Fruit fly (Drosophila melanogaster) whole organism, embryonic: ENCODE measurements around the gene P5cr-2.

Source experiments
- Aef1 ChIP-seq: fragments of 200-800 bp; sonication (Bioruptor generic); IDR thresholded peaks from 3 replicates; pipeline ENCODE4 v1.3.6; 2022; ENCODE audit warnings: missing biosample characterization, missing genetic modification characterization
- B-H2 ChIP-seq: fragments of 200-800 bp; sonication (Bioruptor generic); optimal IDR thresholded peaks from 2 replicates; lab custom pipeline; 2018; ENCODE audit warnings: missing biosample characterization, mild to moderate bottlenecking, missing genetic modification characterization
- BtbVII ChIP-seq: fragments of 200-800 bp; sonication (Bioruptor generic); optimal IDR thresholded peaks from 3 replicates; lab custom pipeline; 2017; ENCODE audit warnings: missing biosample characterization, mild to moderate bottlenecking, missing genetic modification characterization
- CG10147 ChIP-seq: fragments of 200-800 bp; sonication (Bioruptor generic); optimal IDR thresholded peaks from 2 replicates; lab custom pipeline; 2019; ENCODE audit warnings: missing biosample characterization, mild to moderate bottlenecking, missing genetic modification characterization, moderate library complexity
- CG10462 ChIP-seq: fragments of 200-800 bp; sonication (Bioruptor generic); optimal IDR thresholded peaks from 2 replicates; lab custom pipeline; 2016; ENCODE audit warnings: missing biosample characterization, missing genetic modification characterization
- CG10979 ChIP-seq: fragments of 200-800 bp; sonication (Bioruptor generic); optimal IDR thresholded peaks from 2 replicates; lab custom pipeline; 2018; ENCODE audit warnings: missing biosample characterization, mild to moderate bottlenecking, missing genetic modification characterization, moderate library complexity
- CG11093 ChIP-seq: fragments of 200-800 bp; sonication (Bioruptor generic); IDR thresholded peaks from 3 replicates; pipeline ENCODE4 v1.3.6; 2022; ENCODE audit warnings: missing biosample characterization, missing genetic modification characterization
- CG12391 ChIP-seq: fragments of 200-800 bp; sonication (Bioruptor generic); optimal IDR thresholded peaks from 3 replicates; lab custom pipeline; 2018; ENCODE audit warnings: missing biosample characterization, mild to moderate bottlenecking, missing genetic modification characterization, moderate library complexity
- CG17361 ChIP-seq: fragments of 200-800 bp; sonication (Bioruptor generic); IDR thresholded peaks from 3 replicates; pipeline ENCODE4 v1.3.6; 2022; ENCODE audit warnings: missing biosample characterization, missing genetic modification characterization
- CG17802 ChIP-seq: fragments of 200-800 bp; sonication (Bioruptor generic); optimal IDR thresholded peaks from 2 replicates; lab custom pipeline; 2018; ENCODE audit warnings: missing biosample characterization, mild to moderate bottlenecking, missing genetic modification characterization, moderate library complexity
- CG2120 ChIP-seq: fragments of 200-800 bp; sonication (Bioruptor generic); optimal IDR thresholded peaks from 3 replicates; lab custom pipeline; 2016; ENCODE audit warnings: missing biosample characterization, missing genetic modification characterization
- CG2889 ChIP-seq: fragments of 200-800 bp; sonication (Bioruptor generic); IDR thresholded peaks from 3 replicates; pipeline ENCODE4 v1.3.6; 2022; ENCODE audit warnings: missing biosample characterization, missing genetic modification characterization
- CG32532 ChIP-seq: fragments of 200-800 bp; sonication (Bioruptor generic); IDR thresholded peaks from 2 replicates; pipeline ENCODE4 v1.3.6; 2022; ENCODE audit warnings: missing biosample characterization, missing genetic modification characterization
- CG3281 ChIP-seq: fragments of 200-800 bp; sonication (Bioruptor generic); optimal IDR thresholded peaks from 3 replicates; lab custom pipeline; 2017; ENCODE audit warnings: missing biosample characterization, mild to moderate bottlenecking, missing genetic modification characterization
- CG33213 ChIP-seq: fragments of 200-800 bp; sonication (Bioruptor generic); optimal IDR thresholded peaks from 3 replicates; lab custom pipeline; 2016; ENCODE audit warnings: missing biosample characterization, missing genetic modification characterization
- CG3407 ChIP-seq: fragments of 200-800 bp; sonication (Bioruptor generic); optimal IDR thresholded peaks from 2 replicates; lab custom pipeline; 2018; ENCODE audit warnings: missing biosample characterization, mild to moderate bottlenecking, missing genetic modification characterization
- CG4360 ChIP-seq: fragments of 200-800 bp; sonication (Bioruptor generic); IDR thresholded peaks from 2 replicates; pipeline ENCODE4 v1.3.6; 2022; ENCODE audit warnings: missing biosample characterization, missing genetic modification characterization
- CG4707 ChIP-seq: fragments of 200-800 bp; sonication (Bioruptor generic); optimal IDR thresholded peaks from 2 replicates; lab custom pipeline; 2018; ENCODE audit warnings: missing biosample characterization, mild to moderate bottlenecking, missing genetic modification characterization, moderate library complexity
- CG7839 ChIP-seq: fragments of 200-800 bp; sonication (Bioruptor generic); optimal IDR thresholded peaks from 3 replicates; lab custom pipeline; 2018; ENCODE audit warnings: missing biosample characterization, mild to moderate bottlenecking, missing genetic modification characterization, moderate library complexity
- CG9876 ChIP-seq: fragments of 200-800 bp; sonication (Bioruptor generic); optimal IDR thresholded peaks from 2 replicates; lab custom pipeline; 2016; ENCODE audit warnings: missing biosample characterization, missing genetic modification characterization
- CoRest ChIP-seq: fragments of 200-800 bp; sonication (Bioruptor generic); optimal IDR thresholded peaks from 3 replicates; lab custom pipeline; 2018; ENCODE audit warnings: missing biosample characterization, mild to moderate bottlenecking, missing genetic modification characterization, moderate library complexity
- Doc2 ChIP-seq: fragments of 200-800 bp; sonication (Bioruptor generic); IDR thresholded peaks from 2 replicates; pipeline ENCODE4 v1.3.6; 2022; ENCODE audit warnings: missing biosample characterization, missing genetic modification characterization
- E2f2 ChIP-seq: fragments of 200-800 bp; sonication (Bioruptor generic); IDR thresholded peaks from 2 replicates; pipeline ENCODE4 v1.3.6; 2022; ENCODE audit warnings: missing biosample characterization, missing genetic modification characterization
- Ets65A ChIP-seq: fragments of 200-800 bp; sonication (Bioruptor generic); peaks from one replicate; lab custom pipeline; 2016; ENCODE audit warnings: missing biosample characterization, missing genetic modification characterization
- Fer3 ChIP-seq: fragments of 200-800 bp; sonication (Bioruptor generic); optimal IDR thresholded peaks from 2 replicates; lab custom pipeline; 2018; ENCODE audit warnings: missing biosample characterization, mild to moderate bottlenecking, missing genetic modification characterization, moderate library complexity
- Gug ChIP-seq: fragments of 200-800 bp; sonication (Bioruptor generic); IDR thresholded peaks from 4 replicates; pipeline ENCODE4 v1.3.6; 2022; ENCODE audit warnings: missing biosample characterization, missing genetic modification characterization
- H2.0 ChIP-seq: fragments of 200-800 bp; sonication (Bioruptor generic); IDR thresholded peaks from 2 replicates; pipeline ENCODE4 v1.3.6; 2022; ENCODE audit warnings: missing biosample characterization, missing genetic modification characterization
- Hr51 ChIP-seq, 2 experiments: fragments of 200-800 bp; sonication (Bioruptor generic); optimal IDR thresholded peaks; 2 replicates in 1 of 2; 3 replicates in 1 of 2; lab custom pipeline; 2016 to 2018; ENCODE audit warnings: missing biosample characterization in 2 of 2, missing genetic modification characterization in 2 of 2, mild to moderate bottlenecking in 1 of 2, moderate library complexity in 1 of 2
- Opbp ChIP-seq: fragments of 200-800 bp; sonication (Bioruptor generic); IDR thresholded peaks from 3 replicates; pipeline ENCODE4 v1.3.6; 2022; ENCODE audit warnings: missing biosample characterization, missing genetic modification characterization; ENCODE audit not compliant: partially characterized antibody
- Sox100B ChIP-seq: fragments of 200-800 bp; sonication (Bioruptor generic); optimal IDR thresholded peaks from 3 replicates; lab custom pipeline; 2018; ENCODE audit warnings: missing biosample characterization, mild to moderate bottlenecking, missing genetic modification characterization
- Ssrp ChIP-seq: fragments of 200-800 bp; sonication (Bioruptor generic); optimal IDR thresholded peaks from 2 replicates; lab custom pipeline; 2018; ENCODE audit warnings: missing biosample characterization, mild to moderate bottlenecking, missing genetic modification characterization, moderate library complexity
- chinmo ChIP-seq: fragments of 200-800 bp; sonication (Bioruptor generic); IDR thresholded peaks from 4 replicates; pipeline ENCODE4 v1.3.6; 2022; ENCODE audit warnings: missing biosample characterization, missing genetic modification characterization; ENCODE audit not compliant: partially characterized antibody
- dm ChIP-seq: fragments of 200-800 bp; sonication (Bioruptor generic); optimal IDR thresholded peaks from 3 replicates; lab custom pipeline; 2016; ENCODE audit warnings: missing biosample characterization, missing genetic modification characterization
- kay ChIP-seq: fragments of 200-800 bp; sonication (Bioruptor generic); optimal IDR thresholded peaks from 2 replicates; lab custom pipeline; 2016; ENCODE audit warnings: missing biosample characterization, missing genetic modification characterization
- lab ChIP-seq: fragments of 200-800 bp; sonication (Bioruptor generic); optimal IDR thresholded peaks from 3 replicates; lab custom pipeline; 2017; ENCODE audit warnings: missing biosample characterization, missing genetic modification characterization, mild to moderate bottlenecking, moderate library complexity, missing genetic modification reagents
- nerfin-1 ChIP-seq: fragments of 200-800 bp; sonication (Bioruptor generic); optimal IDR thresholded peaks from 3 replicates; lab custom pipeline; 2019; ENCODE audit warnings: missing biosample characterization, mild to moderate bottlenecking, missing genetic modification characterization, moderate library complexity
- nmo ChIP-seq: fragments of 200-800 bp; sonication (Bioruptor generic); optimal IDR thresholded peaks from 2 replicates; lab custom pipeline; 2018; ENCODE audit warnings: missing biosample characterization, mild to moderate bottlenecking, missing genetic modification characterization, moderate library complexity
- nom ChIP-seq: fragments of 200-800 bp; sonication (Bioruptor generic); optimal IDR thresholded peaks from 2 replicates; lab custom pipeline; 2017; ENCODE audit warnings: missing biosample characterization, missing genetic modification characterization, mild to moderate bottlenecking, moderate library complexity, missing genetic modification reagents
- pros ChIP-seq: fragments of 200-800 bp; sonication (Bioruptor generic); optimal IDR thresholded peaks from 3 replicates; lab custom pipeline; 2019; ENCODE audit warnings: missing biosample characterization, mild to moderate bottlenecking, missing genetic modification characterization, moderate library complexity
- pum ChIP-seq: fragments of 200-800 bp; sonication (Bioruptor generic); optimal IDR thresholded peaks from 2 replicates; lab custom pipeline; 2016; ENCODE audit warnings: missing biosample characterization, missing genetic modification characterization
- rib ChIP-seq: fragments of 200-800 bp; sonication (Bioruptor generic); IDR thresholded peaks from 2 replicates; pipeline ENCODE4 v1.3.6; 2022; ENCODE audit warnings: missing biosample characterization, missing genetic modification characterization
- sima ChIP-seq: fragments of 200-800 bp; sonication (Bioruptor generic); optimal IDR thresholded peaks from 2 replicates; lab custom pipeline; 2016; ENCODE audit warnings: missing biosample characterization, missing genetic modification characterization
- sna ChIP-seq: fragments of 200-800 bp; sonication (Bioruptor generic); IDR thresholded peaks from 2 replicates; pipeline ENCODE4 v1.3.6; 2022; ENCODE audit warnings: missing biosample characterization, missing genetic modification characterization; ENCODE audit not compliant: partially characterized antibody
- zen ChIP-seq: fragments of 200-800 bp; sonication (Bioruptor generic); optimal IDR thresholded peaks from 3 replicates; lab custom pipeline; 2018; ENCODE audit warnings: missing biosample characterization, mild to moderate bottlenecking, missing genetic modification characterization, moderate library complexity
- zfh2 ChIP-seq: fragments of 200-800 bp; sonication (Bioruptor generic); optimal IDR thresholded peaks from 2 replicates; lab custom pipeline; 2016; ENCODE audit warnings: missing biosample characterization, missing genetic modification characterization

The P5cr-2 gene

DNA sequence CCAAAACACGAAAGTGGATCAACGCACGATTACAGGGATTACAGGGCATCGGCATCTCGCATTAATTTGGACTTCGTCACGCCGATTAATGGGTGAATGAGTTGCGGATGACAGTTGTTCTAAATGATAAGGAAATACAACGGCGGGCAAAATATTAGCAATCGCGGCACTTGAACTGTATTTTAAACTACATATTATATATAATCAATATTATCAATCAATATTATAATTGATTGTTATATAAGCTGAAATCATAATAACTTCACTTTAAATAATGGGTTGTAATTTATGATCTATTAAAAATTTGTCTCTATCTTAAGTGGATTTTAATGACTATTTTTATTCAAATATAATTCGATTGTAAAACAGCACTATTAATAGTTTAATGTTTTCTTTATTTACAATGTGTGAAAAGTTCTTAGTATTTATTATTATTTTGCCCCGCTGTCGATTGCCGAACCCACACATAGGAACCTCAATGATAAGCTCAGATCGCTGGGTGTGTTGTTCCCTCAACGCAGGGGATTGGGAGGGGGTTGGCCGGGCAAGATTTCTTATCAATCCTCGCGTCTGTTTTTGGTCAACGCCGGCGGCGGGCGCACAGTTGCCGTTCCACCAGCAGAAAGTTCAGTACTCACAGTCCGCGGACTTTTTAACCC, 620 bp downstream of the P5cr-2 start (continued):
- TF ChIP-seq sima (GFP tag; lab: Kevin White, UChicago) (no peak), CG32532 (no peak; the same call in 1 of the 2 replicates), CG10979 (tag; lab: Kevin White, UChicago) (peak; percentile 54), CG2120 (no peak), nom (GFP tag; lab: Kevin White, UChicago) (peak; percentile 24), CG4707 (GFP tag; lab: Kevin White, UChicago) (no peak), rib (no peak), Opbp (GFP tag; lab: Robert Waterston, UW) (no peak), CoRest (tag; lab: Kevin White, UChicago) (peak; percentile 69), Fer3 (tag; lab: Kevin White, UChicago) (peak; percentile 44)
- TF ChIP-seq, all 482 proteins: peak for 129

DNA sequence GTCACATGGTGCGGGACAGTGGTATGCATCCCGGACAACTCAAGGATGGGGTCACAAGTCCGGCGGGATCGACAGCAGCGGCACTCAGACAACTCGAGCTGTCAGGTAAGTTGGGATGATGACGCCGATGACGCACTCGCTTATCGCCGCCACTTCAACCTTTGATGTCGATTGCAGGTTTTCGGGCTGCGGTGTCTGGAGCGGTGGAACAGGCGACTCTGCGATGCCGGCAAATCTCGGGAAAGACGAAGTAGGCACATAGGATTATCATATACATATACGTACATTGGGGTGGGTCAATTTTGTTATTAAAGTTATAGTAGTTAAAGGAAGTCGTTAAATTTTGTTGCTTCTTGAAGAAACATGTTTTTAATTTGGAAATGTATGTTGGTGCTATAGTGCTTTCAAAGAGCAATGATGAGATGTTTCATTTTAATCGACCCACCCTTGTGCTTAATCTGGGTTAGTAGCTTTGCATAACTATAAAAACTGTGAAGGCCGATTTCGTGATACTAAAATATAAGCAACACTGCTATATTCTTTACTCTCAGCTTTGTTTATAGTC, 2.1 kb downstream of the P5cr-2 start:
- TF ChIP-seq Sox100B (GFP tag; lab: Kevin White, UChicago) (no peak), Hr51 (GFP tag; optimal IDR thresholded peaks at IDR 0.05; lab: Kevin White, UChicago) (no peak), pum (no peak), CG11093 (GFP tag; lab: Robert Waterston, UW) (no peak), CG17802 (tag; lab: Kevin White, UChicago) (no peak), zen (tag; lab: Kevin White, UChicago) (no peak), dm (GFP tag; lab: Kevin White, UChicago) (no peak), BtbVII (GFP tag; lab: Kevin White, UChicago) (no peak), lab (GFP tag; lab: Kevin White, UChicago) (no peak), CG2889 (no peak), CG10462 (GFP tag; lab: Kevin White, UChicago) (no peak), E2f2 (GFP tag; lab: Robert Waterston, UW) (no peak), Ssrp (tag; lab: Kevin White, UChicago) (no peak), sna (GFP tag; lab: Robert Waterston, UW) (no peak), nerfin-1 (tag; lab: Kevin White, UChicago) (no peak), CG3407 (GFP tag; lab: Kevin White, UChicago) (no peak), pros (GFP tag; lab: Kevin White, UChicago) (no peak)

DNA sequence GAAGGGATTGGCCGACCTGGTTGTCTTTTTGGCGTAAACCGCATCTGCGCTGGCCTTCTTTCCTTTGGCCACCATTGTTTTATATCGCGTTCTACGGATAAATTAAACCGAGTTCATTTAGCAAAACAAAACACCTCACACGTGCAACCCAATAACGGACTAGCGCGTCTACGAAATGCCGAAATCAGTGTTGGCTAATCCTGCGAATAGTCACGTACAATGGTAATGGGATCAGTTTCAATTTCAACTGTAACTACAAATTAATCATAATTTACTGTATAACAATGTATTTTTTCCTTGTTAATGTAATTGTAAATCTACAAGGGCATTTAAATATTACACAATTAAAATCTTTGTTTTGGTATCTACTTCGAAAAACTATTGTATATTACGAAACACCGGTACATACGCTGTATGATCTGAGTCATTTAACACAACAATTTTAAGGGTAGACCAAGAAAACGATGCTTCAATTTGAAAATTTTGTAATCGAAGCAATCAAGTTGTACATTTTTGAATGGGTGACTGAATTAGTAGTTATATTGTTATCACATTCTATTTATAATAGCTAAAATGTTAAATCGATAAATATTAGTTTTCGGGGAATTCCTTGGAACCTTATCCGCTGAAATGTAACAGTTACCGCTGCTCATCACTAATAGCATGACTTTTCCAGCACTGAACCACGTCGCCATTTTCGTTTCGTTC, 5.3 kb downstream of the P5cr-2 start, which contains the start of gene SF1:
SF1 (plus strand) TSS at position 633 of the 708 bp plus-strand sequence.
- TF ChIP-seq CG7839 (tag; lab: Kevin White, UChicago) (no peak), zfh2 (GFP tag; lab: Kevin White, UChicago) (peak; percentile 59), chinmo (GFP tag; lab: Robert Waterston, UW) (no peak), Ets65A (GFP tag; lab: Kevin White, UChicago) (peak; percentile 92), CG4707 (GFP tag; lab: Kevin White, UChicago) (peak; percentile 10), CG33213 (GFP tag; lab: Kevin White, UChicago) (peak; percentile 19), CG9876 (GFP tag; lab: Kevin White, UChicago) (no peak), CG3407 (GFP tag; lab: Kevin White, UChicago) (no peak), Doc2 (GFP tag; lab: Robert Waterston, UW) (no peak), kay (GFP tag; lab: Kevin White, UChicago) (peak; percentile 35), CG17361 (GFP tag; lab: Robert Waterston, UW) (peak; percentile 87), CG10147 (GFP tag; lab: Kevin White, UChicago) (no peak), CoRest (tag; lab: Kevin White, UChicago) (peak; percentile 71), nmo (GFP tag; lab: Kevin White, UChicago) (peak; percentile 67), CG4360 (no peak), Aef1 (0 out of 3 replicates have a peak, but pooled peaks have one; percentile 9), Gug (GFP tag; lab: Robert Waterston, UW) (peak; percentile 27; the same call in 1 of the 4 replicates), H2.0 (GFP tag; lab: Robert Waterston, UW) (0 out of 2 replicates have a peak, but pooled peaks have one; percentile 9), CG3281 (GFP tag; lab: Kevin White, UChicago) (peak; percentile 36), B-H2 (GFP tag; lab: Kevin White, UChicago) (no peak), CG12391 (tag; lab: Kevin White, UChicago) (peak; percentile 46)
